Worm (Caenorhabditis elegans) whole organism, L4 larva: ENCODE measurements around the gene lit-1.
"Not testable (repeated sequence)": the region's sequence is repeated elsewhere in the genome, so short reads cannot be mapped to it uniquely, and the experiment has no call there.

Source experiments
- D1046.2 ChIP-seq: fragments of 200-800 bp; sonication (Bioruptor generic); IDR thresholded peaks from 2 replicates; pipeline ENCODE4 v1.3.6; 2022; ENCODE audit warnings: missing genetic modification characterization, missing compliant biosample characterization
- F26F4.8 ChIP-seq: fragments of 200-800 bp; sonication (Bioruptor generic); conservative IDR thresholded peaks from 2 replicates; pipeline ENCODE4 v1.3.6; 2022; ENCODE audit warnings: missing genetic modification characterization, missing compliant biosample characterization
- F49E8.2 ChIP-seq: sonication (generic microtip); optimal IDR thresholded peaks from 2 replicates; lab custom pipeline; 2016; ENCODE audit warnings: missing compliant biosample characterization, mild to moderate bottlenecking, missing genetic modification characterization, borderline replicate concordance
- Y75B8A.6 ChIP-seq: fragments of 200-800 bp; sonication (Bioruptor generic); IDR thresholded peaks from 2 replicates; pipeline ENCODE4 v1.3.6; 2022; ENCODE audit warnings: missing genetic modification reagents, missing genetic modification characterization, missing compliant biosample characterization
- ZK546.5 ChIP-seq, 2 experiments: sonication (generic microtip); optimal IDR thresholded peaks; 2 replicates each; lab custom pipeline; 2017; ENCODE audit warnings: missing biosample characterization in 2 of 2, missing genetic modification characterization in 2 of 2
- aha-1 ChIP-seq: fragments of 150-350 bp; peaks from one replicate; lab custom pipeline; 2014; ENCODE audit warnings: missing biosample characterization, missing genetic modification characterization
- attf-4 ChIP-seq: sonication (generic microtip); optimal IDR thresholded peaks from 3 replicates; lab custom pipeline; 2017; ENCODE audit warnings: missing biosample characterization, missing genetic modification characterization
- ceh-20 ChIP-seq: fragments of 200-800 bp; sonication (Bioruptor generic); IDR thresholded peaks from 2 replicates; pipeline ENCODE4 v1.3.6; 2022; ENCODE audit warnings: missing genetic modification reagents, missing genetic modification characterization, missing compliant biosample characterization
- ceh-28 ChIP-seq: fragments of 150-350 bp; optimal IDR thresholded peaks from 2 replicates; lab custom pipeline; 2014; ENCODE audit warnings: missing biosample characterization, missing genetic modification reagents, missing genetic modification characterization
- ceh-32 ChIP-seq: sonication (generic microtip); optimal IDR thresholded peaks from 2 replicates; lab custom pipeline; 2016; ENCODE audit warnings: mild to moderate bottlenecking, missing genetic modification characterization, missing compliant biosample characterization; ENCODE audit not compliant: poor library complexity
- ceh-44 ChIP-seq: fragments of 200-800 bp; sonication (Bioruptor generic); IDR thresholded peaks from 2 replicates; pipeline ENCODE4 v1.3.6; 2022; ENCODE audit warnings: missing genetic modification reagents, missing genetic modification characterization, missing compliant biosample characterization
- ceh-82 ChIP-seq: sonication (generic microtip); optimal IDR thresholded peaks from 2 replicates; lab custom pipeline; 2017; ENCODE audit warnings: missing biosample characterization, missing genetic modification characterization
- ces-1 ChIP-seq: fragments of 150-350 bp; sonication (generic microtip); optimal IDR thresholded peaks from 4 replicates; lab custom pipeline; 2014; ENCODE audit warnings: missing biosample characterization, missing genetic modification reagents, missing genetic modification characterization
- ctbp-1 ChIP-seq: fragments of 200-800 bp; sonication (Bioruptor generic); IDR thresholded peaks from 2 replicates; pipeline ENCODE4 v1.3.6; 2022; ENCODE audit warnings: missing genetic modification reagents, missing genetic modification characterization, missing compliant biosample characterization
- daf-16 ChIP-seq, 3 experiments: sonication (generic microtip); optimal IDR thresholded peaks; 2 replicates each; lab custom pipeline; 2016 to 2017; ENCODE audit warnings: missing genetic modification characterization in 3 of 3, missing genetic modification reagents in 3 of 3, mild to moderate bottlenecking in 2 of 3, missing compliant biosample characterization in 2 of 3, missing biosample characterization in 1 of 3, moderate library complexity in 1 of 3
- daf-19 ChIP-seq: fragments of 200-800 bp; sonication (Bioruptor generic); conservative IDR thresholded peaks from 2 replicates; pipeline ENCODE4 v1.3.6; 2022; ENCODE audit warnings: missing genetic modification characterization, missing compliant biosample characterization
- daf-8 ChIP-seq: fragments of 200-800 bp; sonication (Bioruptor generic); IDR thresholded peaks from 2 replicates; pipeline ENCODE4 v1.3.6; 2022; ENCODE audit warnings: missing genetic modification characterization, missing compliant biosample characterization
- dve-1 ChIP-seq: sonication (generic microtip); optimal IDR thresholded peaks from 2 replicates; lab custom pipeline; 2017; ENCODE audit warnings: antibody characterized with exemption, mild to moderate bottlenecking, missing genetic modification characterization, missing compliant biosample characterization; ENCODE audit not compliant: insufficient read depth
- gei-8 ChIP-seq: fragments of 200-800 bp; sonication (Bioruptor generic); optimal IDR thresholded peaks from 2 replicates; lab custom pipeline; 2018; ENCODE audit warnings: mild to moderate bottlenecking, missing genetic modification characterization, missing compliant biosample characterization
- hlh-11 ChIP-seq: fragments of 200-800 bp; sonication (Bioruptor generic); optimal IDR thresholded peaks from 2 replicates; lab custom pipeline; 2018; ENCODE audit warnings: mild to moderate bottlenecking, missing genetic modification characterization, missing compliant biosample characterization
- hlh-30 ChIP-seq: sonication (generic microtip); optimal IDR thresholded peaks from 2 replicates; lab custom pipeline; 2017; ENCODE audit warnings: antibody characterized with exemption, mild to moderate bottlenecking, missing genetic modification characterization, missing compliant biosample characterization; ENCODE audit not compliant: insufficient read depth
- jun-1 ChIP-seq: fragments of 150-350 bp; optimal IDR thresholded peaks from 2 replicates; lab custom pipeline; 2014; ENCODE audit warnings: missing biosample characterization, missing genetic modification reagents, missing genetic modification characterization
- lin-13 ChIP-seq: fragments of 150-350 bp; optimal IDR thresholded peaks from 2 replicates; lab custom pipeline; 2014; ENCODE audit warnings: missing biosample characterization, missing genetic modification reagents, missing genetic modification characterization
- lin-15B ChIP-seq: fragments of 150-350 bp; sonication (generic microtip); optimal IDR thresholded peaks from 3 replicates; lab custom pipeline; 2014; ENCODE audit warnings: missing biosample characterization, missing genetic modification characterization
- lsy-2 ChIP-seq, 2 experiments: fragments of 150-350 bp in 1 of 2; sonication (generic microtip) in 1 of 2; optimal IDR thresholded peaks; 2 replicates each; lab custom pipeline; 2014 to 2017; ENCODE audit warnings: missing biosample characterization in 2 of 2, missing genetic modification characterization in 2 of 2
- mep-1 ChIP-seq: fragments of 150-350 bp; sonication (generic microtip); optimal IDR thresholded peaks from 3 replicates; lab custom pipeline; 2014; ENCODE audit warnings: missing biosample characterization, missing genetic modification characterization
- nhr-28 ChIP-seq: fragments of 150-350 bp; optimal IDR thresholded peaks from 2 replicates; lab custom pipeline; 2014; ENCODE audit warnings: missing biosample characterization, missing genetic modification characterization
- nhr-41 ChIP-seq: fragments of 200-800 bp; sonication (Bioruptor generic); IDR thresholded peaks from 2 replicates; pipeline ENCODE4 v1.3.6; 2022; ENCODE audit warnings: missing genetic modification reagents, missing genetic modification characterization, missing compliant biosample characterization
- nhr-42 ChIP-seq: fragments of 200-800 bp; sonication (Bioruptor generic); IDR thresholded peaks from 2 replicates; pipeline ENCODE4 v1.3.6; 2022; ENCODE audit warnings: missing genetic modification characterization, missing compliant biosample characterization
- nhr-77 ChIP-seq: fragments of 150-350 bp; optimal IDR thresholded peaks from 2 replicates; lab custom pipeline; 2014; ENCODE audit warnings: missing biosample characterization, missing genetic modification characterization
- php-3 ChIP-seq: fragments of 200-800 bp; sonication (Bioruptor generic); IDR thresholded peaks from 2 replicates; pipeline ENCODE4 v1.3.6; 2022; ENCODE audit warnings: missing genetic modification reagents, missing genetic modification characterization, missing compliant biosample characterization
- pqm-1 ChIP-seq: sonication (generic microtip); optimal IDR thresholded peaks from 2 replicates; lab custom pipeline; 2017; ENCODE audit warnings: missing biosample characterization, missing genetic modification characterization
- set-16 ChIP-seq: fragments of 200-800 bp; sonication (Bioruptor generic); IDR thresholded peaks from 2 replicates; pipeline ENCODE4 v1.3.6; 2022; ENCODE audit warnings: missing genetic modification reagents, missing genetic modification characterization, missing compliant biosample characterization
- spr-3 ChIP-seq: fragments of 200-800 bp; sonication (Bioruptor generic); optimal IDR thresholded peaks from 2 replicates; lab custom pipeline; 2018; ENCODE audit warnings: mild to moderate bottlenecking, missing genetic modification characterization, missing compliant biosample characterization
- vab-7 ChIP-seq: fragments of 200-800 bp; sonication (Bioruptor generic); IDR thresholded peaks from 2 replicates; pipeline ENCODE4 v1.3.6; 2022; ENCODE audit warnings: missing genetic modification reagents, missing genetic modification characterization, missing compliant biosample characterization
- zfp-3 ChIP-seq: fragments of 200-800 bp; sonication (Bioruptor generic); conservative IDR thresholded peaks from 2 replicates; pipeline ENCODE4 v1.3.6; 2022; ENCODE audit warnings: missing genetic modification reagents, missing genetic modification characterization, missing compliant biosample characterization
- zip-2 ChIP-seq: fragments of 150-350 bp; optimal IDR thresholded peaks from 2 replicates; lab custom pipeline; 2014; ENCODE audit warnings: missing biosample characterization, missing genetic modification characterization

lit-1 gene

ce11 chrIII:13751144-13751543 lies 49.4 kb downstream of the lit-1 start, which contains the start of gene mlc-7:
mlc-7 (plus strand) TSS chrIII:13751444.
- not testable (repeated sequence) for TF ChIP-seq zip-2 (tag; lab: Kevin White, UChicago); nhr-41; ceh-82

ce11 chrIII:13755689-13756088 lies 53.9 kb downstream of the lit-1 start, which contains the start of gene toca-2:
toca-2 (plus strand) TSS chrIII:13755896.
- TF ChIP-seq nhr-42 (GFP tag; lab: Robert Waterston, UW) (no peak), aha-1 (peak; percentile 44)

ce11 chrIII:13759691-13760090 lies 57.9 kb downstream of the lit-1 start:
- TF ChIP-seq set-16 (GFP tag; lab: Robert Waterston, UW), result peak; percentile 69
- TF ChIP-seq aha-1, result peak; percentile 64
- TF ChIP-seq ceh-28, result no peak
- no peak for TF ChIP-seq gei-8
- TF ChIP-seq ctbp-1 (GFP tag; lab: Robert Waterston, UW), result no peak
- TF ChIP-seq daf-19, result no peak

- TF ChIP-seq ZK546.5 (tag; optimal IDR thresholded peaks at IDR 0.05; lab: Kevin White, UChicago) (no peak), zfp-3 (0 out of 2 replicates have a peak, but pooled peaks have one; percentile 17), daf-16 (GFP tag; optimal IDR thresholded peaks at IDR 0.05; lab: Kevin White, UChicago) (no peak), daf-16 (tag; optimal IDR thresholded peaks at IDR 0.05; lab: Kevin White, UChicago) (no peak), jun-1 (tag; lab: Kevin White, UChicago) (no peak), Y75B8A.6 (GFP tag; lab: Robert Waterston, UW) (no peak), attf-4 (tag; lab: Kevin White, UChicago) (no peak), F49E8.2 (tag; lab: Kevin White, UChicago) (no peak), vab-7 (GFP tag; lab: Robert Waterston, UW) (no peak), set-16 (GFP tag; lab: Robert Waterston, UW) (peak; percentile 77), D1046.2 (GFP tag; lab: Robert Waterston, UW) (0 out of 2 replicates have a peak, but pooled peaks have one; percentile 28), aha-1 (peak; percentile 77), zip-2 (tag; lab: Kevin White, UChicago) (no peak), daf-8 (GFP tag; lab: Robert Waterston, UW) (no peak), lin-15B (tag; lab: Kevin White, UChicago) (no peak), lin-13 (no peak)
These were observed 59.2 kb downstream of the lit-1 start for ce11 chrIII:13761022-13761421.

- no peak for TF ChIP-seq nhr-42 (GFP tag; lab: Robert Waterston, UW)
- no peak for TF ChIP-seq ceh-32 (tag; lab: Kevin White, UChicago)
- TF ChIP-seq pqm-1 (tag; lab: Kevin White, UChicago), result peak; percentile 77
- no peak for TF ChIP-seq ces-1 (GFP tag; lab: Kevin White, UChicago)
- peak; percentile 91 for TF ChIP-seq aha-1
- no peak for TF ChIP-seq ceh-44 (GFP tag; lab: Robert Waterston, UW)
- TF ChIP-seq dve-1, result peak; percentile 61
- no peak for TF ChIP-seq F26F4.8 (GFP tag; lab: Robert Waterston, UW)
- TF ChIP-seq ceh-20 (GFP tag; lab: Robert Waterston, UW), result no peak
- peak in 1 of 2 experiments; percentile 37 for TF ChIP-seq lsy-2 (tag; optimal IDR thresholded peaks at IDR 0.05; lab: Kevin White, UChicago)
- peak; percentile 56 for TF ChIP-seq hlh-11 (tag; lab: Kevin White, UChicago)
- no peak for TF ChIP-seq daf-16 (GFP tag; optimal IDR thresholded peaks at IDR 0.05; lab: Kevin White, UChicago)
- TF ChIP-seq daf-16 (tag; optimal IDR thresholded peaks at IDR 0.05; lab: Kevin White, UChicago), result peak; percentile 45
- peak; percentile 70 for TF ChIP-seq nhr-28
- peak; percentile 58 for TF ChIP-seq hlh-30
- TF ChIP-seq spr-3 (GFP tag; lab: Kevin White, UChicago), result no peak
- TF ChIP-seq php-3, result 0 out of 2 replicates have a peak, but pooled peaks have one; percentile 50
- peak; percentile 8 for TF ChIP-seq nhr-77 (tag; lab: Kevin White, UChicago)
- peak; percentile 37 for TF ChIP-seq mep-1 (tag; lab: Kevin White, UChicago)
These were observed 60.3 kb downstream of the lit-1 start, which contains the start of gene dbn-1 for ce11 chrIII:13762046-13762445. dbn-1 (minus strand) TSS chrIII:13762069.
